Worm (Caenorhabditis elegans) whole organism, L3 larva: Measurements from ENCODE around the gene soc-1.

Experiments
- R02D3.7 ChIP-seq: fragments of 150-350 bp; optimal IDR thresholded peaks from 2 replicates; lab custom pipeline; 2014; ENCODE audit warnings: missing biosample characterization, missing genetic modification characterization
- egl-5 ChIP-seq: fragments of 150-350 bp; optimal IDR thresholded peaks from 2 replicates; lab custom pipeline; 2017; ENCODE audit warnings: missing biosample characterization, missing genetic modification reagents, missing genetic modification characterization, inconsistent platforms
- elt-2 ChIP-seq: sonication (generic microtip); optimal IDR thresholded peaks from 2 replicates; lab custom pipeline; 2016; ENCODE audit warnings: missing genetic modification reagents, mild to moderate bottlenecking, missing genetic modification characterization, missing compliant biosample characterization
- eor-1 ChIP-seq, 2 experiments: fragments of 150-350 bp; optimal IDR thresholded peaks; 2 replicates each; lab custom pipeline; 2014 to 2018; ENCODE audit warnings: missing biosample characterization in 2 of 2, missing genetic modification characterization in 2 of 2
- lin-15B ChIP-seq: fragments of 150-350 bp; optimal IDR thresholded peaks from 2 replicates; lab custom pipeline; 2014; ENCODE audit warnings: missing biosample characterization, missing genetic modification characterization
- lin-39 ChIP-seq: fragments of 150-350 bp; optimal IDR thresholded peaks from 2 replicates; lab custom pipeline; 2018; ENCODE audit warnings: missing biosample characterization, missing genetic modification reagents, missing genetic modification characterization
- mdl-1 ChIP-seq: fragments of 150-350 bp; optimal IDR thresholded peaks from 2 replicates; lab custom pipeline; 2014; ENCODE audit warnings: missing biosample characterization, missing genetic modification characterization
- nhr-11 ChIP-seq: fragments of 150-350 bp; optimal IDR thresholded peaks from 2 replicates; lab custom pipeline; 2014; ENCODE audit warnings: missing biosample characterization, missing genetic modification characterization
- nhr-76 ChIP-seq: fragments of 150-350 bp; sonication (generic microtip); optimal IDR thresholded peaks from 5 replicates; lab custom pipeline; 2014; ENCODE audit warnings: missing biosample characterization, missing genetic modification characterization
- pha-4 ChIP-seq: fragments of 150-350 bp; optimal IDR thresholded peaks from 2 replicates; lab custom pipeline; 2014; ENCODE audit warnings: missing biosample characterization, missing genetic modification reagents, missing genetic modification characterization
- sea-2 ChIP-seq: fragments of 150-350 bp; sonication (generic microtip); optimal IDR thresholded peaks from 4 replicates; lab custom pipeline; 2014; ENCODE audit warnings: missing biosample characterization, missing genetic modification reagents, missing genetic modification characterization
- snpc-4 ChIP-seq: fragments of 150-350 bp; optimal IDR thresholded peaks from 2 replicates; lab custom pipeline; 2014; ENCODE audit warnings: missing biosample characterization, missing genetic modification characterization
- unc-39 ChIP-seq: sonication (generic microtip); optimal IDR thresholded peaks from 4 replicates; lab custom pipeline; 2017; ENCODE audit warnings: missing biosample characterization, missing genetic modification characterization

DNA sequence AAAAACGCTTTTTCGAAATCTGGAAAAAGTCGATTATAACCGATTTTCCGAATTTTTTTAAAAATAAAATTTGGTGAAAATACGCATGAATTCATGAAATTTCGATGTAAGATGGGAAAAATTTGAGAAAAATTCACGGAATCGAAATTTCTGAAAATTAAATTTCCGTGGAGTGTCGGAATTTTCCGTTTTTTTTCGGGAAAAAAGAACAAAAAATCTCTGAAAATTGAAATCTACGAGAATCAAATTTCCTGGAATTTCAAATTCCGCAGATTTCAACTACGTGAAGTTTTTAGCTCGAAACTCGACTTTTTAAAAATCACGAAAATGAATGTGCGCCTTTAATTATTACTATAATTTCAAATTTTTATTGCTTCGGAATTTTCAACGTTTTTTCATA is 16.4 kb upstream of the soc-1 start:
- TF ChIP-seq egl-5 (tag; lab: Kevin White, UChicago) (no peak), eor-1 (tag; optimal IDR thresholded peaks at IDR 0.05; lab: Kevin White, UChicago) (no peak), R02D3.7 (tag; lab: Kevin White, UChicago) (no peak), mdl-1 (tag; lab: Kevin White, UChicago) (no peak), unc-39 (tag; lab: Kevin White, UChicago) (no peak), nhr-76 (tag; lab: Kevin White, UChicago) (no peak), lin-39 (no peak), elt-2 (tag; lab: Kevin White, UChicago) (no peak), snpc-4 (no peak), nhr-11 (tag; lab: Kevin White, UChicago) (no peak), lin-15B (tag; lab: Kevin White, UChicago) (no peak), sea-2 (GFP tag; lab: Kevin White, UChicago) (no peak), pha-4 (tag; lab: Kevin White, UChicago) (no peak)
